Worm (Caenorhabditis elegans) whole organism, L4 larva: Measurements from ENCODE around the gene tyra-2.

Experiments used
- cey-2 ChIP-seq: sonication (generic microtip); optimal IDR thresholded peaks from 3 replicates; lab custom pipeline; 2017; ENCODE audit warnings: missing genetic modification characterization, mild to moderate bottlenecking, missing compliant biosample characterization, antibody characterized with exemption, borderline replicate concordance; ENCODE audit not compliant: insufficient read depth
- lsy-2 ChIP-seq, 2 experiments: fragments of 150-350 bp in 1 of 2; sonication (generic microtip) in 1 of 2; optimal IDR thresholded peaks; 2 replicates each; lab custom pipeline; 2014 to 2017; ENCODE audit warnings: missing biosample characterization in 2 of 2, missing genetic modification characterization in 2 of 2
- nhr-10 ChIP-seq: fragments of 150-350 bp; optimal IDR thresholded peaks from 2 replicates; lab custom pipeline; 2014; ENCODE audit warnings: missing biosample characterization, missing genetic modification characterization
- snpc-4 ChIP-seq: fragments of 150-350 bp; optimal IDR thresholded peaks from 2 replicates; lab custom pipeline; 2014; ENCODE audit warnings: missing biosample characterization, missing genetic modification characterization

- TF ChIP-seq snpc-4 (tag; lab: Kevin White, UChicago) (no peak), lsy-2 (tag; optimal IDR thresholded peaks at IDR 0.05; lab: Kevin White, UChicago) (no peak), nhr-10 (tag; lab: Kevin White, UChicago) (no peak), cey-2 (tag; lab: Kevin White, UChicago) (no peak)
These were observed 36.8 kb downstream of the tyra-2 start for ce11 chrX:6968553-6968952.
